Worm (Caenorhabditis elegans): ENCODE measurements around the gene cah-1.

ce11 chrIII:5134506-5134905 is 49.1 kb upstream of the cah-1 start:
- TF ChIP-seq dao-5 (tag; optimal IDR thresholded peaks at IDR 0.05) (no peak), him-1 (tag; optimal IDR thresholded peaks at IDR 0.05) (no peak)

Data from whole organism, L4/young adult.